Fruit fly (Drosophila melanogaster): ENCODE data around the gene CG14262.
A peak's percentile ranks its signal among the peaks of the same experiment; 100 is the strongest.

The CG14262 gene

dm6 chr3R:27274533-27275447, 9.6 kb upstream of the CG14262 start, which contains the start of gene CG5938 (continued):
- TF ChIP-seq CG32772 (GFP tag; IDR thresholded peaks at IDR 0.05) (no peak), CG5180 (GFP tag; optimal IDR thresholded peaks at IDR 0.05) (no peak), CG18599 (GFP tag; optimal IDR thresholded peaks at IDR 0.05) (peak; percentile 29), org-1 (GFP tag; optimal IDR thresholded peaks at IDR 0.05) (no peak), CTCF (GFP tag; optimal IDR thresholded peaks at IDR 0.05) (peak; percentile 69), CG9215 (GFP tag; IDR thresholded peaks at IDR 0.05) (no peak), MBD-R2 (GFP tag; IDR thresholded peaks at IDR 0.05) (peak; percentile 38; the same call in 1 of the 2 replicates), D19A (tag; optimal IDR thresholded peaks at IDR 0.05) (peak; percentile 2), gcm2 (GFP tag; optimal IDR thresholded peaks at IDR 0.05) (no peak), Stat92E (GFP tag; optimal IDR thresholded peaks at IDR 0.05) (no peak), CG12659 (GFP tag; optimal IDR thresholded peaks at IDR 0.05) (peak; percentile 35), C15 (GFP tag; IDR thresholded peaks at IDR 0.05) (no peak), dmrt99B (tag; optimal IDR thresholded peaks at IDR 0.05) (no peak), CG1647 (GFP tag; optimal IDR thresholded peaks at IDR 0.05) (no peak), CG11398 (GFP tag; optimal IDR thresholded peaks at IDR 0.05) (no peak), CG6272 (GFP tag; IDR thresholded peaks at IDR 0.05) (no peak), bsh (GFP tag; optimal IDR thresholded peaks at IDR 0.05) (peak in 1 of 2 experiments; percentile 23), CG13624 (GFP tag; optimal IDR thresholded peaks at IDR 0.05) (no peak), Dip3 (GFP tag; optimal IDR thresholded peaks at IDR 0.05) (no peak), CG15011 (GFP tag; optimal IDR thresholded peaks at IDR 0.05) (no peak), HHEX (GFP tag; optimal IDR thresholded peaks at IDR 0.05) (peak; percentile 0), sob (GFP tag; IDR thresholded peaks at IDR 0.05) (0 out of 2 replicates have a peak, but pooled peaks have one; percentile 9), CG14965 (GFP tag; optimal IDR thresholded peaks at IDR 0.05; ENCODE audit: borderline replicate concordance) (no peak), CG6254 (GFP tag; optimal IDR thresholded peaks at IDR 0.05) (no peak), ab (GFP tag; optimal IDR thresholded peaks at IDR 0.05) (no peak), GATAe (GFP tag; conservative IDR thresholded peaks at IDR 0.05) (no peak), CG3847 (GFP tag; IDR thresholded peaks at IDR 0.05) (peak; percentile 44), CG10147 (GFP tag; optimal IDR thresholded peaks at IDR 0.05) (no peak), phol (tag; optimal IDR thresholded peaks at IDR 0.05) (peak; percentile 38), her (GFP tag; optimal IDR thresholded peaks at IDR 0.05) (no peak), da (GFP tag; optimal IDR thresholded peaks at IDR 0.05) (no peak), CG3407 (GFP tag; optimal IDR thresholded peaks at IDR 0.05) (no peak), dm (GFP tag; optimal IDR thresholded peaks at IDR 0.05) (no peak), crol (GFP tag; IDR thresholded peaks at IDR 0.05) (peak; percentile 73), Lpt (GFP tag; optimal IDR thresholded peaks at IDR 0.05) (no peak), ap (GFP tag; IDR thresholded peaks at IDR 0.05) (no peak), CG6854 (GFP tag; optimal IDR thresholded peaks at IDR 0.05) (no peak), Rfx (GFP tag; IDR thresholded peaks at IDR 0.05) (peak; percentile 9; the same call in 1 of the 2 replicates), CG12155 (GFP tag; optimal IDR thresholded peaks at IDR 0.05) (peak; percentile 6), Mrtf (GFP tag; IDR thresholded peaks at IDR 0.05) (no peak), bab2 (GFP tag; optimal IDR thresholded peaks at IDR 0.05) (no peak), gfzf (GFP tag; optimal IDR thresholded peaks at IDR 0.05) (no peak), NfI (GFP tag; optimal IDR thresholded peaks at IDR 0.05) (peak; percentile 47), mam (GFP tag; optimal IDR thresholded peaks at IDR 0.05) (no peak), Opbp (GFP tag; IDR thresholded peaks at IDR 0.05; ENCODE audit: partially characterized antibody) (no peak), Adf1 (GFP tag; IDR thresholded peaks at IDR 0.05) (no peak; the same call in 1 of the 2 replicates), CG10979 (tag; optimal IDR thresholded peaks at IDR 0.05) (no peak), CG13123 (GFP tag; optimal IDR thresholded peaks at IDR 0.05) (no peak), CG7357 (GFP tag; IDR thresholded peaks at IDR 0.05) (no peak), CG17912 (GFP tag; optimal IDR thresholded peaks at IDR 0.05) (no peak)
